Worm (Caenorhabditis elegans) whole organism, L4/young adult: ENCODE results near the gene Y40B10A.11.
"Not testable (repeated sequence)": the region's sequence is repeated elsewhere in the genome, so short reads cannot be mapped to it uniquely, and the experiment has no call there.

Source experiments
- W03F9.2 ChIP-seq: fragments of 150-350 bp; optimal IDR thresholded peaks from 2 replicates; lab custom pipeline; 2014; ENCODE audit warnings: missing biosample characterization, missing genetic modification characterization
- dao-5 ChIP-seq: sonication (generic microtip); optimal IDR thresholded peaks from 2 replicates; lab custom pipeline; 2016; ENCODE audit warnings: missing genotype, missing genetic modification characterization, moderate library complexity, missing compliant biosample characterization
- him-1 ChIP-seq: sonication (generic microtip); optimal IDR thresholded peaks from 2 replicates; lab custom pipeline; 2016; ENCODE audit warnings: missing genotype, missing genetic modification reagents, missing genetic modification characterization, missing compliant biosample characterization

The Y40B10A.11 gene

DNA sequence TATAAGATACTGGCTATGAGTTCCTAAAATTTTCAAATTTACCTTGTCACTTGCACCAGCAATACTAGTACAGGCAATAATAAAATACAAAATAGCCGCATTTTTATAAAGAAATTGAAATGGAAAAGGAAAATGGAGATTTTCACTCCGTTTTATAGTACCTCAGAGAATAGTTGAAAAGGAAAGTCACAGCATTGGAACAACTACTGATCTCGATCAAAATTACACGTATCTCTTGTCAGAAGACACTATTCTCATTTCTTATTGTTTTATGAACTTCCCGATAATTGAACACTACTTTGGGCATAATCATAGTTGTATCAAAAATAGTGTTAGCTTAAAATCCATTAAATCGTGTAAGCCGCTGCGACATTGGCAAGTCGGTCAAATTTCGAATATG lies at the start of gene Y40B10A.11:
TSS of gene Y40B10A.11 (minus strand) at position 101 of the 400 bp plus-strand sequence.
- TF ChIP-seq him-1 (tag; lab: Kevin White, UChicago) = no peak
- TF ChIP-seq W03F9.2 (tag; lab: Kevin White, UChicago) = no peak
- TF ChIP-seq dao-5 = no peak

DNA sequence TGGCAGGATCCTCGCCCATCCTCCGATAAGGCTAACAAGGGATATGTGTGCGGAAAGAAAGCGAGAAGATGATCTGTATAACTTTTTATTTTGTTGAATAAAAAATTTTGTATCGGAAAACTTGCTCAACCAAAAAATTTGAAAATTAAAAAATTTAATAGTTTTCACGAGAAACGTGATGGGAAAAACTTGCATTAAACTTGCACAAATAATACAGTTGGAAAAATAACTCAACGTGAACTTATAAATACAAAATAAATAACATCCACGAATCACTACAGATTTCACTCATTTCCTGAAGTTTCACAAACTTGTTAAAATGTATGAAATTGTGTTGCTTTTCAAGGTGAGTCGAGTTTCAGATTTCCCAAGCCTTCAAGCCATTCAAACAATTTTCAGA lies 47.6 kb upstream of the Y40B10A.11 start, which contains the start of gene F36F12.7:
TSS of gene F36F12.7 (plus strand) at position 301 of the 400 bp plus-strand sequence.
- TF ChIP-seq him-1 (tag; lab: Kevin White, UChicago) (no peak), dao-5 (no peak), W03F9.2 (tag; lab: Kevin White, UChicago) (no peak)

ce11 chrV:2097653-2098052 lies 46.2 kb upstream of the Y40B10A.11 start, which contains the start of gene clec-208:
clec-208 (plus strand) TSS chrV:2097953.
- TF ChIP-seq dao-5 (no peak), him-1 (tag; lab: Kevin White, UChicago) (no peak), W03F9.2 (tag; lab: Kevin White, UChicago) (no peak)

ce11 chrV:2095772-2096171 lies 44.4 kb upstream of the Y40B10A.11 start, which contains the start of gene clec-207:
clec-207 (plus strand) TSS chrV:2096072.
- no peak for TF ChIP-seq W03F9.2 (tag; lab: Kevin White, UChicago)

DNA sequence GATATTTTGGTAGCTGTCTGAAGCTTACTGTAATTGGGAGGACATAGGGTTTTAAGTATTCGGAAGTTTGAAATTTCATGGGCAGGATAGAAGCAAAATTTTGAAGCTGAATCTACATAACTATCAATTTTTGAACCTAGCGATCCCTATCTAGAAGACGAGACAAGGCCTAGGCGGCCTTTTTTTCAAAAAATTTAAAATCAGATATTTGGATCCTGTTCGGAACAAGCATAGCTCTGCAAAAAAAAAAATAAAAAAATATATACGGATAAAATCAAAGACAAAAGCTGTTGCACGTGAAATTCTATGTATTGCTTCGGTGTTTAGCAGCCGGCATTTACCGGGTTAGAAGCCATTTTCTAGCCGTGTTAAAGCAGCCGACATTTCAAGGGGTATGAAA lies 43.8 kb upstream of the Y40B10A.11 start, which contains the start of gene F36F12.2:
TSS of gene F36F12.2 (minus strand) at position 101 of the 400 bp plus-strand sequence.
- TF ChIP-seq him-1 (tag; lab: Kevin White, UChicago) = no peak
- TF ChIP-seq W03F9.2 (tag; lab: Kevin White, UChicago) = no peak
- TF ChIP-seq dao-5 = no peak

DNA sequence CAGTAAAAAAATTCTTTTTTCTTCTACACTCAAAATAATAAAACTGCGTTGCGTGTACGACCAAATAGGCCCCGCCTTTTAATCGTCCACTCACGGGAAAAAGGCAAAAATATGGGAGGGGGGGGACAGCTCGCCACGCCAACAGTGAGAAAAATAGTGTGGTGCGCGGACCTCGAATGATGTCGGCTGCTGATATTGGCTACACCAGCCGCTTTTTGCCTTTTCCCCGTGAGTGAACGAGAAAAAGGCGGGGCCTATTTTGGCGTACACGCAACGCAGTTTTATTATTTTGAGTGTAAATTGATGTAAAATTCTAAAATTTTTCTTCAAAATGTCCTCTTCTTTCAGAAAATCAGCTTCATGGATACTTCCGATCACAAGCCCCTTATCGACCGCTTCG lies 38.9 kb upstream of the Y40B10A.11 start, which contains the start of gene ztf-28:
TSS of gene ztf-28 (plus strand) at position 349 of the 400 bp plus-strand sequence.
- not testable (repeated sequence) for TF ChIP-seq him-1 (tag; lab: Kevin White, UChicago); dao-5; W03F9.2 (tag; lab: Kevin White, UChicago)

DNA sequence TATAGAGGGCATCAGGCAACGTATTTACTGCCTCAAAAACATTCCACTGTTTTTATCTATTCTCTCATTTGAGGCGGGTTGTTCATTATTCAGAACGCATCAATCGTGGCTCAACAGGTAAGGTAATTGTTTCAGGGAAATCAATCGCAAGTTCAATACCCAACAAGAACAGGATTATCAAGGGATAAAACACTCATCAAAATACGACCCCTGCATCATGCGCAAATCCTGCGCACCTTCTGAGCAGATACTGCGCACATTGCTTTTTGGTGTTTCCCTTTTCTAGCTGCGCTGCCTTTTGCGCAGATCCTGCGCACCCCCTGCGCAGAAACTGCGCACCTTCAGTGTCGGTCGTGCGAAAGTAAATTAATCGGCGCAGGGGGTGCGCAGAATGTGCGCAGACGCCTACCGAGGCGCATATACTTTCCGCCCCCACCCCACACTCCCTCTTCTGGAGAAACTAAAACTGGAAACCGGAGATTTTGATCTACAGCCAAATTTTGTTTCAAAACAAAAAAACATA lies 34.4 kb upstream of the Y40B10A.11 start, which contains the start of gene F36F12.3:
TSS of gene F36F12.3 (plus strand) at position 51 of the 523 bp plus-strand sequence.
- TF ChIP-seq him-1 (tag; lab: Kevin White, UChicago); dao-5; W03F9.2 (tag; lab: Kevin White, UChicago): not testable (repeated sequence)

- TF ChIP-seq him-1 (tag; lab: Kevin White, UChicago) = no peak
- TF ChIP-seq dao-5 = no peak
- TF ChIP-seq W03F9.2 (tag; lab: Kevin White, UChicago) = no peak
Measured at ce11 chrV:2083869-2084268, 32.5 kb upstream of the Y40B10A.11 start.

DNA sequence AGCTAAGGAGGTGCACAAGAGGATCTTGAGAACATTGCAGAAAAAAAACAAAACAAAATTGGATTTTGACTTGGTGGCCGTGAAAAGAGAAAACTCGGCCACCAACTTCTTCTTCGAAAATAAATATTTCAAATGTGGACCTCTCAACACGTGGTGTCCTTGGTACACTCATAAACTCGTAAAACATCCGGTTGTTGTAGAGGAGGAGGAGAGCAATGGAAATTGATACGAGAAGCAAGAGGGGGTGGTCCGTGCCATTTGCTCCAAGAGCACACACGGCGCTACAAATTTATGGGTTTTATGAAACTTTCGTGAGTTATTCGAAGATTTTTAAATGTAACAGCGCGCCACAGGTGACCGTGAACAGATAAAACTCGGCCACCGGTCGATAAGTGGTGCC lies 30.5 kb upstream of the Y40B10A.11 start:
- TF ChIP-seq dao-5 (no peak), W03F9.2 (tag; lab: Kevin White, UChicago) (no peak), him-1 (tag; lab: Kevin White, UChicago) (no peak)

ce11 chrV:2081269-2081668 lies 29.9 kb upstream of the Y40B10A.11 start:
- TF ChIP-seq dao-5 = no peak
- no peak for TF ChIP-seq him-1 (tag; lab: Kevin White, UChicago)
- no peak for TF ChIP-seq W03F9.2 (tag; lab: Kevin White, UChicago)

- TF ChIP-seq W03F9.2 (tag; lab: Kevin White, UChicago) (no peak), dao-5 (no peak), him-1 (tag; lab: Kevin White, UChicago) (no peak)
Measured at ce11 chrV:2076043-2076442, 24.6 kb upstream of the Y40B10A.11 start.

DNA sequence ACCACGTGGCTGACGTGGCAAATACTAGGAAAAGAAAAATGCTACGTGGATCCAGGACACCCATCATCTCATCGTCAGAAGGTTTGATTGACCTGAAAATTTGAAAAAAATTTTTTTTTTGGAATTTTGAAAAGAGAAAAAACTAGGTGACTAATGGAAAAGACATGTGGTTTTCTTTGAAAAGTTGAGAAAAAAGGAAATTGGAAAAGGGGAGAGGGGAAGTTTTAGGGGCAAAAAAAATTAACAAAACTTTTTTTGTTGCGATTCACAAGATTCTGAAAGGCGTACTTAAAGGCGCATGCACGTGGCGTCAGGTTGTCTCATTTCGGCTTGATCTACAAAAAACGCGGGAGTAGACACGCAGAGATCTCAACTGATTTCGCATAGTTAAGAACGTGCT lies 21.4 kb upstream of the Y40B10A.11 start, which contains the start of gene Y40B10A.9:
TSS of gene Y40B10A.9 (minus strand) at position 101 of the 400 bp plus-strand sequence.
- TF ChIP-seq W03F9.2 (tag; lab: Kevin White, UChicago) (no peak), him-1 (tag; lab: Kevin White, UChicago) (no peak), dao-5 (no peak)

ce11 chrV:2068728-2069443 lies 17.5 kb upstream of the Y40B10A.11 start:
- no peak for TF ChIP-seq dao-5
- TF ChIP-seq him-1 (tag; lab: Kevin White, UChicago) = no peak
- no peak for TF ChIP-seq W03F9.2 (tag; lab: Kevin White, UChicago)

DNA sequence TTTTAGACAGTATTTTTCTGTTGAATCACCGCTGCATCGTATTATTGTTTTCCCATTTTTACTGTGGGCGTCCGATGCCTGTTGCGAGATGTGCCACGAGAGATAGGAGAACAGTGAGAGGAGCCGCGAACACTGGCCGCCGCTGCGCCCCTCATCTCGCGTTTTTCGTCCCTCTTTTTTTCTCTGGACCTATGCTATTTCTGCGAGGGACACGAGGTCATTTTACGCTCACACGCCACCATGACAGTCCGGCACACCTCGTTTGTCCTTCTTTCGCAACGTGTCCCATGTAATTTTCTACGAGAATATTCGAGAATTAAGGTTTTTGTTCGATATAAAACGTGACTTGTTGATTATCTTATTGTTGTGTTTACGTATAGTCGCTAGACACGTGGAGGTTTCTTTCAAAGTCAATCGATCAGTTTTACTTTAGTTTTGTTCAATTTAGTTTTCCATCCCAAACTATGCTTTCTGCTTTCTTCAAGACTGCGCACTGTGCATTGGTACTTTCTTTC lies 16.6 kb upstream of the Y40B10A.11 start, which contains the start of gene lbp-9:
TSS of gene lbp-9 (plus strand) at position 465 of the 515 bp plus-strand sequence.
- TF ChIP-seq dao-5 (no peak), him-1 (tag; lab: Kevin White, UChicago) (no peak), W03F9.2 (tag; lab: Kevin White, UChicago) (no peak)
